Fruit fly (Drosophila melanogaster) whole organism, embryonic: ENCODE results near the gene dpr18.
A peak's percentile ranks its signal among the peaks of the same experiment; 100 is the strongest.

Experiments
- Asciz ChIP-seq: fragments of 200-800 bp; sonication (Bioruptor generic); optimal IDR thresholded peaks from 2 replicates; lab custom pipeline; 2017; ENCODE audit warnings: missing biosample characterization, mild to moderate bottlenecking, missing genetic modification characterization, missing genetic modification reagents
- Blimp-1 ChIP-seq: fragments of 200-800 bp; sonication (Bioruptor generic); optimal IDR thresholded peaks from 3 replicates; lab custom pipeline; 2018; ENCODE audit warnings: missing biosample characterization, missing genetic modification characterization, mild to moderate bottlenecking, moderate library complexity, missing genetic modification reagents
- CG10321 ChIP-seq: fragments of 200-800 bp; sonication (Bioruptor generic); IDR thresholded peaks from 2 replicates; pipeline ENCODE4 v1.3.6; 2022; ENCODE audit warnings: missing biosample characterization, missing genetic modification characterization
- CG10565 ChIP-seq: fragments of 200-800 bp; sonication (Bioruptor generic); optimal IDR thresholded peaks from 3 replicates; lab custom pipeline; 2016; ENCODE audit warnings: missing biosample characterization, mild to moderate bottlenecking, missing genetic modification characterization
- CG11085 ChIP-seq: fragments of 200-800 bp; sonication (Bioruptor generic); IDR thresholded peaks from 2 replicates; pipeline ENCODE4 v1.3.6; 2022; ENCODE audit warnings: missing biosample characterization, missing genetic modification characterization
- CG12219 ChIP-seq: fragments of 200-800 bp; sonication (Bioruptor generic); optimal IDR thresholded peaks from 3 replicates; lab custom pipeline; 2018; ENCODE audit warnings: missing biosample characterization, mild to moderate bottlenecking, missing genetic modification characterization
- CG14710 ChIP-seq: fragments of 200-800 bp; sonication (Bioruptor generic); optimal IDR thresholded peaks from 3 replicates; lab custom pipeline; 2019; ENCODE audit warnings: missing biosample characterization, mild to moderate bottlenecking, missing genetic modification characterization, moderate library complexity
- CG15073 ChIP-seq: fragments of 200-800 bp; sonication (Bioruptor generic); optimal IDR thresholded peaks from 2 replicates; lab custom pipeline; 2016; ENCODE audit warnings: missing biosample characterization, missing genetic modification characterization
- CG15514 ChIP-seq: fragments of 200-800 bp; sonication (Bioruptor generic); optimal IDR thresholded peaks from 3 replicates; lab custom pipeline; 2017; ENCODE audit warnings: missing biosample characterization, missing genetic modification characterization, mild to moderate bottlenecking, moderate library complexity, missing genetic modification reagents
- CG1603 ChIP-seq: fragments of 200-800 bp; sonication (Bioruptor generic); optimal IDR thresholded peaks from 2 replicates; lab custom pipeline; 2019; ENCODE audit warnings: missing biosample characterization, mild to moderate bottlenecking, missing genetic modification characterization, moderate library complexity
- CG17385 ChIP-seq: fragments of 200-800 bp; sonication (Bioruptor generic); optimal IDR thresholded peaks from 3 replicates; lab custom pipeline; 2018; ENCODE audit warnings: missing biosample characterization, mild to moderate bottlenecking, missing genetic modification characterization
- CG2202 ChIP-seq: fragments of 200-800 bp; sonication (Bioruptor generic); optimal IDR thresholded peaks from 2 replicates; lab custom pipeline; 2018; ENCODE audit warnings: missing biosample characterization, mild to moderate bottlenecking, missing genetic modification characterization
- CG30403 ChIP-seq: fragments of 200-800 bp; sonication (Bioruptor generic); optimal IDR thresholded peaks from 3 replicates; lab custom pipeline; 2016; ENCODE audit warnings: missing biosample characterization, missing genetic modification characterization
- CG3163 ChIP-seq: fragments of 200-800 bp; sonication (Bioruptor generic); optimal IDR thresholded peaks from 3 replicates; lab custom pipeline; 2016; ENCODE audit warnings: missing biosample characterization, missing genetic modification characterization
- CG42726 ChIP-seq: fragments of 200-800 bp; sonication (Bioruptor generic); IDR thresholded peaks from 2 replicates; pipeline ENCODE4 v1.3.6; 2022; ENCODE audit warnings: missing biosample characterization, missing genetic modification characterization; ENCODE audit not compliant: partially characterized antibody
- CG43689 ChIP-seq: fragments of 200-800 bp; sonication (Bioruptor generic); IDR thresholded peaks from 2 replicates; pipeline ENCODE4 v1.3.6; 2022; ENCODE audit warnings: missing biosample characterization, missing genetic modification characterization
- CG4424 ChIP-seq: fragments of 200-800 bp; sonication (Bioruptor generic); optimal IDR thresholded peaks from 3 replicates; lab custom pipeline; 2016; ENCODE audit warnings: missing biosample characterization, missing genetic modification characterization
- CG5180 ChIP-seq: fragments of 200-800 bp; sonication (Bioruptor generic); optimal IDR thresholded peaks from 3 replicates; lab custom pipeline; 2017; ENCODE audit warnings: missing biosample characterization, missing genetic modification characterization, mild to moderate bottlenecking, moderate library complexity, missing genetic modification reagents
- CG6254 ChIP-seq: fragments of 200-800 bp; sonication (Bioruptor generic); optimal IDR thresholded peaks from 3 replicates; lab custom pipeline; 2017; ENCODE audit warnings: mild to moderate bottlenecking, missing biosample characterization, missing genetic modification reagents, missing genetic modification characterization
- CG6272 ChIP-seq: fragments of 200-800 bp; sonication (Bioruptor generic); IDR thresholded peaks from 2 replicates; pipeline ENCODE4 v1.3.6; 2022; ENCODE audit warnings: missing biosample characterization, missing genetic modification characterization
- CG7928 ChIP-seq: fragments of 200-800 bp; sonication (Bioruptor generic); optimal IDR thresholded peaks from 2 replicates; lab custom pipeline; 2017; ENCODE audit warnings: missing biosample characterization, mild to moderate bottlenecking, missing genetic modification characterization
- CG8281 ChIP-seq: fragments of 200-800 bp; sonication (Bioruptor generic); optimal IDR thresholded peaks from 2 replicates; lab custom pipeline; 2018; ENCODE audit warnings: missing biosample characterization, mild to moderate bottlenecking, missing genetic modification characterization, moderate library complexity
- CG9727 ChIP-seq: fragments of 200-800 bp; sonication (Bioruptor generic); optimal IDR thresholded peaks from 3 replicates; lab custom pipeline; 2017; ENCODE audit warnings: missing biosample characterization, mild to moderate bottlenecking, missing genetic modification characterization
- CG9797 ChIP-seq: fragments of 200-800 bp; sonication (Bioruptor generic); optimal IDR thresholded peaks from 3 replicates; lab custom pipeline; 2018; ENCODE audit warnings: missing biosample characterization, mild to moderate bottlenecking, missing genetic modification characterization
- Camta ChIP-seq: fragments of 200-800 bp; sonication (Bioruptor generic); optimal IDR thresholded peaks from 2 replicates; lab custom pipeline; 2016; ENCODE audit warnings: missing biosample characterization, missing genetic modification characterization
- Dp ChIP-seq: fragments of 200-800 bp; sonication (Bioruptor generic); optimal IDR thresholded peaks from 2 replicates; lab custom pipeline; 2018; ENCODE audit warnings: missing biosample characterization, mild to moderate bottlenecking, missing genetic modification characterization, moderate library complexity
- Hsf ChIP-seq: fragments of 200-800 bp; sonication (Bioruptor generic); optimal IDR thresholded peaks from 3 replicates; lab custom pipeline; 2016; ENCODE audit warnings: missing biosample characterization, missing genetic modification characterization
- MTF-1 ChIP-seq: fragments of 200-800 bp; sonication (Bioruptor generic); optimal IDR thresholded peaks from 2 replicates; lab custom pipeline; 2018; ENCODE audit warnings: missing biosample characterization, mild to moderate bottlenecking, missing genetic modification characterization, borderline replicate concordance
- NC2α ChIP-seq: fragments of 200-800 bp; sonication (Bioruptor generic); optimal IDR thresholded peaks from 2 replicates; lab custom pipeline; 2016; ENCODE audit warnings: missing biosample characterization, missing genetic modification characterization
- Opbp ChIP-seq: fragments of 200-800 bp; sonication (Bioruptor generic); IDR thresholded peaks from 3 replicates; pipeline ENCODE4 v1.3.6; 2022; ENCODE audit warnings: missing biosample characterization, missing genetic modification characterization; ENCODE audit not compliant: partially characterized antibody
- PHDP ChIP-seq: fragments of 200-800 bp; sonication (Bioruptor generic); optimal IDR thresholded peaks from 3 replicates; lab custom pipeline; 2018; ENCODE audit warnings: missing biosample characterization, mild to moderate bottlenecking, missing genetic modification characterization, moderate library complexity
- Rx ChIP-seq: fragments of 200-800 bp; sonication (Bioruptor generic); IDR thresholded peaks from 2 replicates; pipeline ENCODE4 v1.3.6; 2022; ENCODE audit warnings: missing biosample characterization, missing genetic modification characterization
- Six4 ChIP-seq: fragments of 200-800 bp; sonication (Bioruptor generic); optimal IDR thresholded peaks from 2 replicates; lab custom pipeline; 2016; ENCODE audit warnings: missing biosample characterization, missing genetic modification characterization
- abd-A ChIP-seq: fragments of 200-800 bp; sonication (Bioruptor generic); optimal IDR thresholded peaks from 3 replicates; lab custom pipeline; 2019; ENCODE audit warnings: missing biosample characterization, mild to moderate bottlenecking, missing genetic modification characterization, moderate library complexity
- br ChIP-seq: fragments of >200 bp; optimal IDR thresholded peaks from 2 replicates; lab custom pipeline; 2017
- danr ChIP-seq: fragments of 200-800 bp; sonication (Bioruptor generic); IDR thresholded peaks from 2 replicates; pipeline ENCODE4 v1.3.6; 2022; ENCODE audit warnings: missing biosample characterization, missing genetic modification characterization
- disco-r ChIP-seq: fragments of 200-800 bp; sonication (Bioruptor generic); optimal IDR thresholded peaks from 2 replicates; lab custom pipeline; 2016; ENCODE audit warnings: missing biosample characterization, missing genetic modification characterization
- dmrt11E ChIP-seq: fragments of 200-800 bp; sonication (Bioruptor generic); optimal IDR thresholded peaks from 3 replicates; lab custom pipeline; 2018; ENCODE audit warnings: missing biosample characterization, mild to moderate bottlenecking, missing genetic modification characterization, moderate library complexity
- ftz-f1 ChIP-seq: fragments of 200-800 bp; sonication (Bioruptor generic); optimal IDR thresholded peaks from 2 replicates; lab custom pipeline; 2016; ENCODE audit warnings: missing biosample characterization, missing genetic modification characterization
- gcm ChIP-seq: fragments of 200-800 bp; sonication (Bioruptor generic); optimal IDR thresholded peaks from 2 replicates; lab custom pipeline; 2019; ENCODE audit warnings: missing biosample characterization, mild to moderate bottlenecking, missing genetic modification characterization, moderate library complexity
- ham ChIP-seq: fragments of 200-800 bp; sonication (Bioruptor generic); IDR thresholded peaks from 2 replicates; pipeline ENCODE4 v1.3.6; 2022; ENCODE audit warnings: missing biosample characterization, missing genetic modification characterization
- hth ChIP-seq: fragments of >200 bp; optimal IDR thresholded peaks from 2 replicates; lab custom pipeline; 2017; ENCODE audit warnings: inconsistent platforms
- jigr1 ChIP-seq: fragments of 200-800 bp; sonication (Bioruptor generic); IDR thresholded peaks from 3 replicates; pipeline ENCODE4 v1.3.6; 2022; ENCODE audit warnings: missing biosample characterization, missing genetic modification characterization
- jumu ChIP-seq: fragments of 200-800 bp; sonication (Bioruptor generic); optimal IDR thresholded peaks from 3 replicates; lab custom pipeline; 2016; ENCODE audit warnings: missing biosample characterization, missing genetic modification characterization
- kah ChIP-seq: fragments of 200-800 bp; sonication (Bioruptor generic); optimal IDR thresholded peaks from 2 replicates; lab custom pipeline; 2018; ENCODE audit warnings: missing biosample characterization, mild to moderate bottlenecking, missing genetic modification characterization
- nerfin-1 ChIP-seq: fragments of 200-800 bp; sonication (Bioruptor generic); optimal IDR thresholded peaks from 3 replicates; lab custom pipeline; 2019; ENCODE audit warnings: missing biosample characterization, mild to moderate bottlenecking, missing genetic modification characterization, moderate library complexity
- pb ChIP-seq: fragments of 200-800 bp; sonication (Bioruptor generic); optimal IDR thresholded peaks from 3 replicates; lab custom pipeline; 2016; ENCODE audit warnings: missing biosample characterization, missing genetic modification characterization
- sens ChIP-seq: fragments of 200-800 bp; sonication (Bioruptor generic); peaks from one replicate; lab custom pipeline; 2016; ENCODE audit warnings: missing biosample characterization, missing genetic modification characterization
- stc ChIP-seq: fragments of 200-800 bp; sonication (Bioruptor generic); IDR thresholded peaks from 2 replicates; pipeline ENCODE4 v1.3.6; 2022; ENCODE audit warnings: missing biosample characterization, missing genetic modification characterization

Gene dpr18

DNA sequence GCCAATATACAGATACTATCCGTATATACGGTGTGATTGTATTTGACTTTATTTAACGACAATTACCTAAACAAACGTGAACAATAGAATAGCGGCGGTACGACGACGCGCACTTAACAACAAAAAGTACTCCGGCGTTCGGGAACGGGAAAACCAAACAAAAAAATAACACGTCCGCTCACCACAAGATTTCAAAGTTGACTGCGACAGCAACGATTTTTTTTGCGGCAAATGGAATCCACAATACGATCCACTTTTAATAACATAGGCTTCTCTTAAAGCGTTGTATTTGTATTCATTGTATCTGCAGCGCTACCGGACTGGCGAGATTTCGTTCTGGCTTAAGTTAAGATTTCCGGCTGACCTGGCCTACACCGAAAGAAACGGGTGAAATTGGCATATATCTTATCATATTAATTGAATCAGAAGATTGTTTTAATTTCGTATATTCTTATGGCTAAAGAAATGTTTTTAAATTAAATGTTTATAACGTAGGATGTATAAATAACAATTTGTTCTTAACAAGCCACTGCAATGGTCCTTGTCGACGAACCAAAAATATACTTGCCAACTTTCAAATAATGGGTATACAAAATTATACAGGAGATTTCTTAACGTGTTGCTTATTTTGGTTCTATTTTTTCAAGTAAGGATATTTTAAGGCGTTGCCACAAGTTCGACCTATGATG lies 41.3 kb downstream of the dpr18 start, which contains the start of the genes CG42353 and CG42354 (continued):
- peak; percentile 99 for TF ChIP-seq dmrt11E (tag; lab: Kevin White, UChicago)
- TF ChIP-seq ftz-f1, result peak; percentile 3
- TF ChIP-seq Blimp-1 (GFP tag; lab: Kevin White, UChicago), result peak; percentile 95
- TF ChIP-seq CG9727, result peak; percentile 97
- TF ChIP-seq CG10565 (GFP tag; lab: Kevin White, UChicago), result peak; percentile 71
- peak; percentile 50 for TF ChIP-seq abd-A (tag; lab: Kevin White, UChicago)
- TF ChIP-seq CG10321 (GFP tag; lab: Robert Waterston, UW), result peak; percentile 70
- peak; percentile 29; the same call in 1 of the 2 replicates for TF ChIP-seq CG42726
- peak; percentile 68 for TF ChIP-seq CG15073 (GFP tag; lab: Kevin White, UChicago)
- peak; percentile 82 for TF ChIP-seq pb (GFP tag; lab: Kevin White, UChicago)
- peak; percentile 87 for TF ChIP-seq MTF-1
- TF ChIP-seq kah, result peak; percentile 75
- peak; percentile 90 for TF ChIP-seq CG3163 (GFP tag; lab: Kevin White, UChicago)
- TF ChIP-seq danr (GFP tag; lab: Robert Waterston, UW), result peak; percentile 92
- peak; percentile 86 for TF ChIP-seq CG15514 (GFP tag; lab: Kevin White, UChicago)
- TF ChIP-seq CG5180 (GFP tag; lab: Kevin White, UChicago), result peak; percentile 83
- TF ChIP-seq Camta (GFP tag; lab: Kevin White, UChicago), result peak; percentile 54
- peak; percentile 95 for TF ChIP-seq stc
- TF ChIP-seq disco-r, result peak; percentile 97
- TF ChIP-seq CG14710, result peak; percentile 97
- TF ChIP-seq br (lab: Kevin White, UChicago), result no peak
- TF ChIP-seq CG1603, result peak; percentile 95
- TF ChIP-seq sens (GFP tag; lab: Kevin White, UChicago), result peak; percentile 95
- TF ChIP-seq NC2α (GFP tag; lab: Kevin White, UChicago), result peak; percentile 88
- peak; percentile 98 for TF ChIP-seq CG30403 (GFP tag; lab: Kevin White, UChicago)
- TF ChIP-seq CG17385 (GFP tag; lab: Kevin White, UChicago), result peak; percentile 92
- peak; percentile 93 for TF ChIP-seq nerfin-1 (tag; lab: Kevin White, UChicago)
- peak; percentile 71 for TF ChIP-seq CG43689 (GFP tag; lab: Robert Waterston, UW)
- peak; percentile 71 for TF ChIP-seq ham (GFP tag; lab: Robert Waterston, UW)
- peak; percentile 88 for TF ChIP-seq Rx (GFP tag; lab: Robert Waterston, UW)
- peak; percentile 95 for TF ChIP-seq Asciz (GFP tag; lab: Kevin White, UChicago)
- TF ChIP-seq Dp (GFP tag; lab: Kevin White, UChicago), result peak; percentile 21
- peak; percentile 86 for TF ChIP-seq CG8281 (tag; lab: Kevin White, UChicago)
- TF ChIP-seq CG6254 (GFP tag; lab: Kevin White, UChicago), result peak; percentile 93
- peak; percentile 97 for TF ChIP-seq PHDP (tag; lab: Kevin White, UChicago)
- TF ChIP-seq Opbp (GFP tag; lab: Robert Waterston, UW), result peak; percentile 53; the same call in 1 of the 3 replicates
- TF ChIP-seq CG11085, result peak; percentile 90
- TF ChIP-seq CG7928 (GFP tag; lab: Kevin White, UChicago), result peak; percentile 69
- peak; percentile 43 for TF ChIP-seq CG9797 (GFP tag; lab: Kevin White, UChicago)
- peak; percentile 45 for TF ChIP-seq jumu (GFP tag; lab: Kevin White, UChicago)
- peak; percentile 96 for TF ChIP-seq CG4424 (GFP tag; lab: Kevin White, UChicago)
- TF ChIP-seq gcm (GFP tag; lab: Kevin White, UChicago), result peak; percentile 97
- TF ChIP-seq hth (lab: Kevin White, UChicago), result no peak
- TF ChIP-seq jigr1, result peak; percentile 89; the same call in 2 of the 3 replicates
- peak; percentile 98 for TF ChIP-seq Hsf (GFP tag; lab: Kevin White, UChicago)
- peak; percentile 93 for TF ChIP-seq Six4 (GFP tag; lab: Kevin White, UChicago)
- peak; percentile 88 for TF ChIP-seq CG6272
- TF ChIP-seq CG12219 (GFP tag; lab: Kevin White, UChicago), result peak; percentile 96
- TF ChIP-seq CG2202, result peak; percentile 93
